Worm (Caenorhabditis elegans) whole organism, early embryonic: Measurements from ENCODE around the gene ZK550.6.

Source experiments
- B0310.2 ChIP-seq: sonication (generic microtip); optimal IDR thresholded peaks from 2 replicates; lab custom pipeline; 2016; ENCODE audit warnings: mild to moderate bottlenecking, missing genetic modification characterization, missing compliant biosample characterization
- F13C5.2 ChIP-seq: sonication (generic microtip); optimal IDR thresholded peaks from 2 replicates; lab custom pipeline; 2017; ENCODE audit warnings: mild to moderate bottlenecking, missing genetic modification characterization, inconsistent platforms, missing compliant biosample characterization
- aly-1 ChIP-seq: sonication (generic microtip); optimal IDR thresholded peaks from 2 replicates; lab custom pipeline; 2016; ENCODE audit warnings: missing genetic modification characterization, missing compliant biosample characterization
- ama-1 ChIP-seq: fragments of 150-350 bp; optimal IDR thresholded peaks from 2 replicates; lab custom pipeline; 2014
- ceh-13 ChIP-seq: fragments of 200-800 bp; sonication (Bioruptor generic); optimal IDR thresholded peaks from 2 replicates; lab custom pipeline; 2018; ENCODE audit warnings: mild to moderate bottlenecking, missing genetic modification characterization, missing compliant biosample characterization
- ceh-36 ChIP-seq: sonication (generic microtip); optimal IDR thresholded peaks from 2 replicates; lab custom pipeline; 2016; ENCODE audit warnings: missing genetic modification characterization, inconsistent platforms, missing compliant biosample characterization
- ets-7 ChIP-seq: sonication (generic microtip); optimal IDR thresholded peaks from 2 replicates; lab custom pipeline; 2016; ENCODE audit warnings: missing genotype, missing genetic modification characterization, missing compliant biosample characterization
- flt-1 ChIP-seq: fragments of 200-800 bp; sonication (Bioruptor generic); IDR thresholded peaks from 2 replicates; pipeline ENCODE4 v1.3.6; 2022; ENCODE audit warnings: missing genetic modification characterization, missing compliant biosample characterization
- hmbx-1 ChIP-seq: sonication (generic microtip); optimal IDR thresholded peaks from 2 replicates; lab custom pipeline; 2016; ENCODE audit warnings: mild to moderate bottlenecking, missing genetic modification characterization, missing compliant biosample characterization
- hmg-4 ChIP-seq: fragments of 200-800 bp; sonication (Bioruptor generic); optimal IDR thresholded peaks from 2 replicates; lab custom pipeline; 2018; ENCODE audit warnings: mild to moderate bottlenecking, missing genetic modification characterization, missing compliant biosample characterization
- hnd-1 ChIP-seq: sonication (generic microtip); optimal IDR thresholded peaks from 2 replicates; lab custom pipeline; 2016; ENCODE audit warnings: missing genetic modification characterization, missing compliant biosample characterization
- pes-1 ChIP-seq: fragments of 200-800 bp; sonication (Bioruptor generic); IDR thresholded peaks from 2 replicates; pipeline ENCODE4 v1.3.6; 2022; ENCODE audit warnings: missing genetic modification reagents, missing genetic modification characterization, missing compliant biosample characterization
- scrt-1 ChIP-seq: fragments of 200-800 bp; sonication (Bioruptor generic); IDR thresholded peaks from 2 replicates; pipeline ENCODE4 v1.3.6; 2022; ENCODE audit warnings: missing genetic modification characterization, missing compliant biosample characterization
- sea-1 ChIP-seq: fragments of 200-800 bp; sonication (Bioruptor generic); conservative IDR thresholded peaks from 2 replicates; pipeline ENCODE4 v1.3.6; 2022; ENCODE audit warnings: missing genetic modification characterization, missing compliant biosample characterization
- tbx-11 ChIP-seq: fragments of 200-800 bp; sonication (Bioruptor generic); IDR thresholded peaks from 2 replicates; pipeline ENCODE4 v1.3.6; 2022; ENCODE audit warnings: missing genetic modification characterization, missing compliant biosample characterization
- tbx-37 ChIP-seq: fragments of 200-800 bp; sonication (Bioruptor generic); conservative IDR thresholded peaks from 2 replicates; pipeline ENCODE4 v1.3.6; 2022; ENCODE audit warnings: missing genetic modification reagents, missing genetic modification characterization, missing compliant biosample characterization
- tra-4 ChIP-seq: sonication (generic microtip); optimal IDR thresholded peaks from 2 replicates; lab custom pipeline; 2017; ENCODE audit warnings: missing genetic modification characterization, missing compliant biosample characterization

Gene ZK550.6

DNA sequence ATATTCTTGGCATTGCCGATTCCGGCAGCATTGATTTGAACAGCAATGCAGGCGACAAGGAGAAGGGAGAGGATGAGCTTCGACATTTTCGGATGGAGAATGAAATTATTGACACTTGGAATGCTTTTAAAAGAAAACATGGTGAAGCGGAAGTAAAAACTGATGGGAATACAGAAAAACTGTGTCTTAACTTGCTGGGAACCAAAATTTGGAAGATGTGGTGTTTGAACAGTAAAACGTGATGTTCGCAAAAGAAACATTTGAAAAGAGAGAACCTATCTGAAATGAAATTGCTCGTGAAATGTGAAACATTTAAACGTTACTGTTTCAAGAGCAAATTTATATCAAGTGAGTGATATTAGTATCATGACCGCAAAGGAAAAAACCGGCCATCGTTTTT lies 2.4 kb upstream of the ZK550.6 start, which contains the start of gene F26D10.13:
Gene F26D10.13 (minus strand): TSS at position 101 of the 400 bp plus-strand sequence.
- TF ChIP-seq scrt-1 (GFP tag; lab: Robert Waterston, UW) (no peak), ets-7 (tag; lab: Kevin White, UChicago) (no peak), ceh-36 (tag; lab: Kevin White, UChicago) (no peak), tbx-11 (no peak), ama-1 (lab: Kevin White, UChicago) (no peak), B0310.2 (no peak), pes-1 (no peak), ceh-13 (GFP tag; lab: Kevin White, UChicago) (no peak), hmbx-1 (tag; lab: Kevin White, UChicago) (no peak), aly-1 (tag; lab: Kevin White, UChicago) (no peak), F13C5.2 (tag; lab: Kevin White, UChicago) (no peak), hnd-1 (tag; lab: Kevin White, UChicago) (no peak), tbx-37 (no peak), flt-1 (GFP tag; lab: Robert Waterston, UW) (no peak), hmg-4 (GFP tag; lab: Kevin White, UChicago) (no peak)

ce11 chrIV:17263714-17264113 lies 1.4 kb upstream of the ZK550.6 start:
- TF ChIP-seq ama-1 (lab: Kevin White, UChicago) (no peak), ceh-36 (tag; lab: Kevin White, UChicago) (no peak), ceh-13 (GFP tag; lab: Kevin White, UChicago) (no peak)

ce11 chrIV:17259310-17259709 lies 3.0 kb downstream of the ZK550.6 start, which contains the start of gene phyh-1:
TSS of gene phyh-1 (minus strand) at chrIV:17259410.
- TF ChIP-seq B0310.2 (no peak), hmg-4 (GFP tag; lab: Kevin White, UChicago) (no peak), sea-1 (GFP tag; lab: Robert Waterston, UW) (no peak), ama-1 (lab: Kevin White, UChicago) (no peak), hmbx-1 (tag; lab: Kevin White, UChicago) (no peak), F13C5.2 (tag; lab: Kevin White, UChicago) (no peak), aly-1 (tag; lab: Kevin White, UChicago) (no peak), tra-4 (no peak), scrt-1 (GFP tag; lab: Robert Waterston, UW) (no peak), ceh-13 (GFP tag; lab: Kevin White, UChicago) (no peak), ceh-36 (tag; lab: Kevin White, UChicago) (no peak), tbx-11 (no peak), ets-7 (tag; lab: Kevin White, UChicago) (no peak), flt-1 (GFP tag; lab: Robert Waterston, UW) (no peak), pes-1 (no peak), tbx-37 (no peak), hnd-1 (tag; lab: Kevin White, UChicago) (no peak)

ce11 chrIV:17258824-17259223 lies 3.5 kb downstream of the ZK550.6 start:
- TF ChIP-seq flt-1 (GFP tag; lab: Robert Waterston, UW), result no peak
- no peak for TF ChIP-seq ceh-13 (GFP tag; lab: Kevin White, UChicago)
- no peak for TF ChIP-seq hmg-4 (GFP tag; lab: Kevin White, UChicago)
- TF ChIP-seq tbx-37, result no peak
- TF ChIP-seq hnd-1 (tag; lab: Kevin White, UChicago), result no peak
- no peak for TF ChIP-seq F13C5.2 (tag; lab: Kevin White, UChicago)
- no peak for TF ChIP-seq aly-1 (tag; lab: Kevin White, UChicago)
- TF ChIP-seq ets-7 (tag; lab: Kevin White, UChicago), result no peak
- no peak for TF ChIP-seq ceh-36 (tag; lab: Kevin White, UChicago)

ce11 chrIV:17255001-17255400 lies 7.3 kb downstream of the ZK550.6 start, which contains the start of gene gtf-2E1:
TSS of gene gtf-2E1 (plus strand) at chrIV:17255301.
- TF ChIP-seq flt-1 (GFP tag; lab: Robert Waterston, UW) (no peak), tra-4 (no peak), aly-1 (tag; lab: Kevin White, UChicago) (no peak)

DNA sequence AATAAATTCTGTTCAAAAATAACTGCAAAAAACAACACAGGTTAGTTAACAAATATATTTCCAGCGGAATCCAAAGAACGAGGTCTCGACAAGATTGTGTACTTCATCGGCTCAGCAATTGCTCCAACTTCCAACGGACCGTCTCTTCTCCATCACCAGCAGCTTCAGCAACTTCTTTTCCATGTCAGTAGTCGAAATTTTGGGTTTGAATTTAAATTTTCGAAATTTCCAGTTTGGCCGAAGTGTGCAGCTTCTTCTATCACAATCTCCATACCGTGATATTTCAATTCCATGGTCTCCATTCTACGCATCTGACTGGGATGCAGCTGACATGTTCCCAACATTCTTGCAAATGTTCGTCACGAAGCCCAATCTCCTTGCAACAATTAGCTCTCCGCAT lies 8.8 kb downstream of the ZK550.6 start:
- no peak for TF ChIP-seq ceh-36 (tag; lab: Kevin White, UChicago)
- TF ChIP-seq aly-1 (tag; lab: Kevin White, UChicago), result no peak
- TF ChIP-seq tbx-11, result no peak
- no peak for TF ChIP-seq scrt-1 (GFP tag; lab: Robert Waterston, UW)
- TF ChIP-seq F13C5.2 (tag; lab: Kevin White, UChicago), result no peak
- no peak for TF ChIP-seq pes-1
- TF ChIP-seq tbx-37, result no peak
- TF ChIP-seq sea-1 (GFP tag; lab: Robert Waterston, UW), result no peak
- TF ChIP-seq ama-1 (lab: Kevin White, UChicago), result no peak
- TF ChIP-seq ceh-13 (GFP tag; lab: Kevin White, UChicago), result no peak
- TF ChIP-seq tra-4, result no peak
- TF ChIP-seq flt-1 (GFP tag; lab: Robert Waterston, UW), result no peak
- no peak for TF ChIP-seq B0310.2
- TF ChIP-seq hmg-4 (GFP tag; lab: Kevin White, UChicago), result no peak
- TF ChIP-seq ets-7 (tag; lab: Kevin White, UChicago), result no peak

DNA sequence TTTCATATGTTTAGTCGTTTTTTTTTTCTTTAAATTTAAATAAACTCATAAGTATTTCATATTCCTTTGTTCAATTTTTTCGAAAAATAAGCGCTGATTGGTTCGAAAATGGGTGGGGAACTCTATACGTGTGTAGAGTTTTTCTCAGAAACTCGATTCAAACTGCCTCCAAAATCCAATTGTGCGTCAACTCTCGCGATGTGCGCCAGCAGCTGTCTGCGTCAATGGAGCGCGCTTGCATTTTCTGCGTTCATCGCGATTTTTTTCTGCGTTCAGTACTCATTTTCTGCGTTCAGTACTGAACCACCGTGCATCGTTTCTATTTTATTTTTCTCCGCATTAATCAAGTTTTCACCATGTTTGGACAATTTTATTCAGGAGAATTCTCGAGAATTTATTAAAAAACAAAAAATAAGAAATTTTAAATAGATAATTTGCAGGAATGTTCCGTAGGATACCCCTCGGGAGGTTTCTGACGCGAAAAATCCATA lies 12.5 kb downstream of the ZK550.6 start, which contains the start of gene eelo-2:
Gene eelo-2 (plus strand): TSS at position 441 of the 491 bp plus-strand sequence.
- TF ChIP-seq B0310.2, result no peak
- peak; percentile 50; the same call in 1 of the 2 replicates for TF ChIP-seq tbx-37
- TF ChIP-seq ceh-36 (tag; lab: Kevin White, UChicago), result peak; percentile 5
- TF ChIP-seq flt-1 (GFP tag; lab: Robert Waterston, UW), result 0 out of 2 replicates have a peak, but pooled peaks have one; percentile 36
- TF ChIP-seq aly-1 (tag; lab: Kevin White, UChicago), result no peak
- peak; percentile 72 for TF ChIP-seq pes-1
- TF ChIP-seq tra-4, result no peak
- TF ChIP-seq sea-1 (GFP tag; lab: Robert Waterston, UW), result no peak
- TF ChIP-seq scrt-1 (GFP tag; lab: Robert Waterston, UW), result 0 out of 2 replicates have a peak, but pooled peaks have one; percentile 31
- no peak for TF ChIP-seq ama-1 (lab: Kevin White, UChicago)
- peak; percentile 22 for TF ChIP-seq hnd-1 (tag; lab: Kevin White, UChicago)
- peak; percentile 92 for TF ChIP-seq F13C5.2 (tag; lab: Kevin White, UChicago)
- no peak for TF ChIP-seq ets-7 (tag; lab: Kevin White, UChicago)
- no peak for TF ChIP-seq hmbx-1 (tag; lab: Kevin White, UChicago)
- no peak for TF ChIP-seq tbx-11
- TF ChIP-seq hmg-4 (GFP tag; lab: Kevin White, UChicago), result peak; percentile 89
- TF ChIP-seq ceh-13 (GFP tag; lab: Kevin White, UChicago), result no peak
